Worm (Caenorhabditis elegans) whole organism, L3 larva: ENCODE data around the gene Y52E8A.6.

Experiments
- egl-27 ChIP-seq: sonication (generic microtip); optimal IDR thresholded peaks from 4 replicates; lab custom pipeline; 2017; ENCODE audit warnings: missing biosample characterization, missing genetic modification reagents, missing genetic modification characterization
- fos-1 ChIP-seq: fragments of 150-350 bp; optimal IDR thresholded peaks from 2 replicates; lab custom pipeline; 2014; ENCODE audit warnings: missing biosample characterization, missing genetic modification characterization
- hmg-11 ChIP-seq: sonication (generic microtip); optimal IDR thresholded peaks from 2 replicates; lab custom pipeline; 2016; ENCODE audit warnings: missing genetic modification characterization, missing compliant biosample characterization
- lin-39 ChIP-seq: fragments of 150-350 bp; optimal IDR thresholded peaks from 2 replicates; lab custom pipeline; 2018; ENCODE audit warnings: missing biosample characterization, missing genetic modification reagents, missing genetic modification characterization
- mml-1 ChIP-seq: fragments of 150-350 bp; sonication (generic microtip); optimal IDR thresholded peaks from 3 replicates; lab custom pipeline; 2014; ENCODE audit warnings: missing biosample characterization, missing genetic modification characterization
- nfya-1 ChIP-seq: sonication (generic microtip); optimal IDR thresholded peaks from 2 replicates; lab custom pipeline; 2017; ENCODE audit warnings: missing genetic modification characterization, mild to moderate bottlenecking, missing compliant biosample characterization, antibody characterized with exemption, moderate library complexity; ENCODE audit not compliant: insufficient read depth
- nhr-11 ChIP-seq: fragments of 150-350 bp; optimal IDR thresholded peaks from 2 replicates; lab custom pipeline; 2014; ENCODE audit warnings: missing biosample characterization, missing genetic modification characterization
- nhr-237 ChIP-seq: fragments of 150-350 bp; optimal IDR thresholded peaks from 2 replicates; lab custom pipeline; 2014; ENCODE audit warnings: missing biosample characterization, missing genetic modification characterization
- nhr-25 ChIP-seq: sonication (generic microtip); optimal IDR thresholded peaks from 2 replicates; lab custom pipeline; 2017; ENCODE audit warnings: missing biosample characterization, missing genetic modification characterization
- nhr-28 ChIP-seq: fragments of 150-350 bp; optimal IDR thresholded peaks from 2 replicates; lab custom pipeline; 2014; ENCODE audit warnings: missing biosample characterization, missing genetic modification characterization
- skn-1 ChIP-seq: fragments of 150-350 bp; optimal IDR thresholded peaks from 2 replicates; lab custom pipeline; 2014; ENCODE audit warnings: missing biosample characterization, missing genetic modification characterization
- snpc-4 ChIP-seq: fragments of 150-350 bp; optimal IDR thresholded peaks from 2 replicates; lab custom pipeline; 2014; ENCODE audit warnings: missing biosample characterization, missing genetic modification characterization
- tbx-2 ChIP-seq: sonication (generic microtip); optimal IDR thresholded peaks from 2 replicates; lab custom pipeline; 2016; ENCODE audit warnings: mild to moderate bottlenecking, missing genetic modification characterization, missing compliant biosample characterization

- no peak for TF ChIP-seq snpc-4 (tag; lab: Kevin White, UChicago)
- no peak for TF ChIP-seq nhr-28
- TF ChIP-seq mml-1 (tag; lab: Kevin White, UChicago), result no peak
- no peak for TF ChIP-seq nfya-1 (tag; lab: Kevin White, UChicago)
- no peak for TF ChIP-seq nhr-11
- no peak for TF ChIP-seq nhr-25 (tag; lab: Kevin White, UChicago)
- TF ChIP-seq lin-39 (tag; lab: Kevin White, UChicago), result no peak
- TF ChIP-seq tbx-2, result no peak
- TF ChIP-seq fos-1 (tag; lab: Kevin White, UChicago), result no peak
- no peak for TF ChIP-seq hmg-11 (tag; lab: Kevin White, UChicago)
- TF ChIP-seq skn-1 (tag; lab: Kevin White, UChicago), result no peak
- no peak for TF ChIP-seq nhr-237 (tag; lab: Kevin White, UChicago)
- no peak for TF ChIP-seq egl-27 (tag; lab: Kevin White, UChicago)
Measured at ce11 chrII:4321766-4322165, 2.0 kb upstream of the Y52E8A.6 start, which contains the start of gene Y52E8A.1.
